Worm (Caenorhabditis elegans) whole organism, L2 larva: Measurements from ENCODE around the gene tbc-6.

Source experiments
- C34F6.9 ChIP-seq: fragments of 150-350 bp; optimal IDR thresholded peaks from 2 replicates; lab custom pipeline; 2014; ENCODE audit warnings: missing biosample characterization, missing genetic modification characterization
- F13H6.1 ChIP-seq: sonication (generic microtip); optimal IDR thresholded peaks from 2 replicates; lab custom pipeline; 2016; ENCODE audit warnings: missing genetic modification characterization, missing compliant biosample characterization
- R02D3.7 ChIP-seq: fragments of 150-350 bp; optimal IDR thresholded peaks from 2 replicates; lab custom pipeline; 2014; ENCODE audit warnings: missing biosample characterization, missing genetic modification characterization
- Y55F3AM.14 ChIP-seq: fragments of 200-800 bp; sonication (Bioruptor generic); optimal IDR thresholded peaks from 2 replicates; lab custom pipeline; 2018; ENCODE audit warnings: mild to moderate bottlenecking, missing genetic modification characterization, missing compliant biosample characterization
- ZK546.5 ChIP-seq: sonication (generic microtip); optimal IDR thresholded peaks from 2 replicates; lab custom pipeline; 2017; ENCODE audit warnings: missing biosample characterization, missing genetic modification characterization
- alr-1 ChIP-seq: fragments of 150-350 bp; optimal IDR thresholded peaks from 2 replicates; lab custom pipeline; 2014; ENCODE audit warnings: missing biosample characterization, missing genetic modification characterization
- aly-2 ChIP-seq: fragments of 150-350 bp; optimal IDR thresholded peaks from 2 replicates; lab custom pipeline; 2014; ENCODE audit warnings: missing biosample characterization, missing genetic modification characterization
- ama-1 ChIP-seq: fragments of 150-350 bp; optimal IDR thresholded peaks from 2 replicates; lab custom pipeline; 2018; ENCODE audit warnings: inconsistent platforms
- blmp-1 ChIP-seq: sonication (generic microtip); optimal IDR thresholded peaks from 2 replicates; lab custom pipeline; 2017; ENCODE audit warnings: missing genetic modification characterization, mild to moderate bottlenecking, missing compliant biosample characterization, antibody characterized with exemption, moderate library complexity; ENCODE audit not compliant: insufficient read depth
- ceh-16 ChIP-seq: fragments of 150-350 bp; optimal IDR thresholded peaks from 2 replicates; lab custom pipeline; 2014; ENCODE audit warnings: missing biosample characterization, missing genetic modification characterization
- ceh-82 ChIP-seq: fragments of 150-350 bp; optimal IDR thresholded peaks from 2 replicates; lab custom pipeline; 2014; ENCODE audit warnings: missing biosample characterization, missing genetic modification characterization
- crh-2 ChIP-seq: sonication (generic microtip); optimal IDR thresholded peaks from 2 replicates; lab custom pipeline; 2017; ENCODE audit warnings: missing biosample characterization, missing genetic modification characterization
- dmd-4 ChIP-seq: sonication (generic microtip); optimal IDR thresholded peaks from 2 replicates; lab custom pipeline; 2017; ENCODE audit warnings: missing biosample characterization, missing genetic modification characterization
- egl-27 ChIP-seq: sonication (generic microtip); optimal IDR thresholded peaks from 3 replicates; lab custom pipeline; 2017; ENCODE audit warnings: missing biosample characterization, missing genetic modification reagents, missing genetic modification characterization
- elt-1 ChIP-seq: fragments of 150-350 bp; optimal IDR thresholded peaks from 2 replicates; lab custom pipeline; 2014; ENCODE audit warnings: missing biosample characterization, missing genetic modification characterization
- elt-3 ChIP-seq: sonication (generic microtip); optimal IDR thresholded peaks from 2 replicates; lab custom pipeline; 2017; ENCODE audit warnings: missing biosample characterization, missing genetic modification characterization
- fos-1 ChIP-seq: fragments of 150-350 bp; optimal IDR thresholded peaks from 2 replicates; lab custom pipeline; 2014; ENCODE audit warnings: missing biosample characterization, missing genetic modification characterization
- gmeb-1 ChIP-seq: fragments of 150-350 bp; optimal IDR thresholded peaks from 2 replicates; lab custom pipeline; 2014; ENCODE audit warnings: missing biosample characterization, missing genetic modification characterization
- lin-11 ChIP-seq: fragments of 150-350 bp; sonication (generic microtip); optimal IDR thresholded peaks from 2 replicates; lab custom pipeline; 2014; ENCODE audit warnings: missing biosample characterization, missing genetic modification characterization, inconsistent platforms, mixed read lengths
- lin-13 ChIP-seq: fragments of 150-350 bp; optimal IDR thresholded peaks from 2 replicates; lab custom pipeline; 2014; ENCODE audit warnings: missing biosample characterization, missing genetic modification reagents, missing genetic modification characterization
- lin-39 ChIP-seq: fragments of 150-350 bp; optimal IDR thresholded peaks from 2 replicates; lab custom pipeline; 2014; ENCODE audit warnings: missing biosample characterization, missing genetic modification reagents, missing genetic modification characterization
- lsy-2 ChIP-seq, 2 experiments: fragments of 150-350 bp in 1 of 2; sonication (generic microtip) in 1 of 2; optimal IDR thresholded peaks; 2 replicates each; lab custom pipeline; 2014 to 2017; ENCODE audit warnings: missing biosample characterization in 2 of 2, missing genetic modification characterization in 2 of 2
- mab-5 ChIP-seq: fragments of 150-350 bp; optimal IDR thresholded peaks from 2 replicates; lab custom pipeline; 2014; ENCODE audit warnings: missing biosample characterization, missing genetic modification characterization
- mbf-1 ChIP-seq: sonication (generic microtip); optimal IDR thresholded peaks from 2 replicates; lab custom pipeline; 2017; ENCODE audit warnings: missing biosample characterization, missing genetic modification characterization
- mdl-1 ChIP-seq, 2 experiments: fragments of 150-350 bp in 1 of 2; sonication (generic microtip) in 1 of 2; optimal IDR thresholded peaks; 2 replicates each; lab custom pipeline; 2017; ENCODE audit warnings: missing biosample characterization in 2 of 2, missing genetic modification characterization in 2 of 2
- nhr-10 ChIP-seq: sonication (generic microtip); optimal IDR thresholded peaks from 2 replicates; lab custom pipeline; 2017; ENCODE audit warnings: missing biosample characterization, missing genetic modification characterization
- nhr-11 ChIP-seq: fragments of 150-350 bp; optimal IDR thresholded peaks from 2 replicates; lab custom pipeline; 2014; ENCODE audit warnings: missing biosample characterization, missing genetic modification characterization
- nhr-12 ChIP-seq: fragments of 150-350 bp; optimal IDR thresholded peaks from 2 replicates; lab custom pipeline; 2014; ENCODE audit warnings: missing biosample characterization, missing genetic modification characterization
- nhr-129 ChIP-seq: fragments of 150-350 bp; optimal IDR thresholded peaks from 2 replicates; lab custom pipeline; 2014; ENCODE audit warnings: missing biosample characterization, missing genetic modification characterization
- nhr-21 ChIP-seq: fragments of 150-350 bp; optimal IDR thresholded peaks from 2 replicates; lab custom pipeline; 2014; ENCODE audit warnings: missing biosample characterization, missing genetic modification characterization
- nhr-23 ChIP-seq: fragments of 150-350 bp; optimal IDR thresholded peaks from 2 replicates; lab custom pipeline; 2014; ENCODE audit warnings: missing biosample characterization, missing genetic modification reagents, missing genetic modification characterization
- nhr-237 ChIP-seq: fragments of 150-350 bp; optimal IDR thresholded peaks from 2 replicates; lab custom pipeline; 2014; ENCODE audit warnings: missing biosample characterization, missing genetic modification characterization
- nhr-25 ChIP-seq: fragments of 150-350 bp; sonication (generic microtip); optimal IDR thresholded peaks from 3 replicates; lab custom pipeline; 2014; ENCODE audit warnings: missing biosample characterization, missing genetic modification characterization
- nhr-6 ChIP-seq: fragments of 150-350 bp; optimal IDR thresholded peaks from 2 replicates; lab custom pipeline; 2014; ENCODE audit warnings: missing biosample characterization, missing genetic modification characterization
- nhr-77 ChIP-seq: fragments of 150-350 bp; optimal IDR thresholded peaks from 2 replicates; lab custom pipeline; 2014; ENCODE audit warnings: missing biosample characterization, missing genetic modification characterization
- peb-1 ChIP-seq: fragments of 150-350 bp; optimal IDR thresholded peaks from 2 replicates; lab custom pipeline; 2014; ENCODE audit warnings: missing biosample characterization, missing genetic modification characterization
- sem-4 ChIP-seq: fragments of 150-350 bp; optimal IDR thresholded peaks from 2 replicates; lab custom pipeline; 2014; ENCODE audit warnings: missing biosample characterization, missing genetic modification reagents, missing genetic modification characterization
- skn-1 ChIP-seq: sonication (generic microtip); optimal IDR thresholded peaks from 2 replicates; lab custom pipeline; 2017; ENCODE audit warnings: missing biosample characterization, missing genetic modification characterization
- sma-3 ChIP-seq: sonication (generic microtip); optimal IDR thresholded peaks from 2 replicates; lab custom pipeline; 2016; ENCODE audit warnings: missing genetic modification reagents, missing genetic modification characterization, missing compliant biosample characterization
- sma-9 ChIP-seq, 2 experiments: fragments of 150-350 bp in 1 of 2; sonication (generic microtip) in 1 of 2; optimal IDR thresholded peaks; 2 replicates each; lab custom pipeline; 2014 to 2016; ENCODE audit warnings: missing genetic modification characterization in 2 of 2, mild to moderate bottlenecking in 1 of 2, missing biosample characterization in 1 of 2, missing compliant biosample characterization in 1 of 2, missing genetic modification reagents in 1 of 2, moderate library complexity in 1 of 2
- snpc-4 ChIP-seq: fragments of 150-350 bp; optimal IDR thresholded peaks from 2 replicates; lab custom pipeline; 2014; ENCODE audit warnings: missing biosample characterization, missing genetic modification characterization
- unc-39 ChIP-seq: fragments of 150-350 bp; optimal IDR thresholded peaks from 2 replicates; lab custom pipeline; 2014; ENCODE audit warnings: missing biosample characterization, missing genetic modification characterization
- unc-55 ChIP-seq: fragments of 150-350 bp; sonication (generic microtip); optimal IDR thresholded peaks from 3 replicates; lab custom pipeline; 2014; ENCODE audit warnings: missing biosample characterization, missing genetic modification reagents, missing genetic modification characterization
- unc-62 ChIP-seq: fragments of 150-350 bp; optimal IDR thresholded peaks from 2 replicates; lab custom pipeline; 2014; ENCODE audit warnings: missing biosample characterization, missing genetic modification reagents, missing genetic modification characterization
- zag-1 ChIP-seq: fragments of 150-350 bp; optimal IDR thresholded peaks from 2 replicates; lab custom pipeline; 2014; ENCODE audit warnings: missing biosample characterization, missing genetic modification characterization
- ztf-1 ChIP-seq: fragments of 200-800 bp; sonication (Bioruptor generic); conservative IDR thresholded peaks from 2 replicates; pipeline ENCODE4 v1.3.6; 2022; ENCODE audit warnings: missing genetic modification characterization, missing compliant biosample characterization
- ztf-11 ChIP-seq: sonication (generic microtip); optimal IDR thresholded peaks from 2 replicates; lab custom pipeline; 2017; ENCODE audit warnings: missing biosample characterization, missing genetic modification characterization
- ztf-4 ChIP-seq: fragments of 150-350 bp; optimal IDR thresholded peaks from 2 replicates; lab custom pipeline; 2014; ENCODE audit warnings: missing biosample characterization, missing genetic modification characterization

Gene tbc-6

DNA sequence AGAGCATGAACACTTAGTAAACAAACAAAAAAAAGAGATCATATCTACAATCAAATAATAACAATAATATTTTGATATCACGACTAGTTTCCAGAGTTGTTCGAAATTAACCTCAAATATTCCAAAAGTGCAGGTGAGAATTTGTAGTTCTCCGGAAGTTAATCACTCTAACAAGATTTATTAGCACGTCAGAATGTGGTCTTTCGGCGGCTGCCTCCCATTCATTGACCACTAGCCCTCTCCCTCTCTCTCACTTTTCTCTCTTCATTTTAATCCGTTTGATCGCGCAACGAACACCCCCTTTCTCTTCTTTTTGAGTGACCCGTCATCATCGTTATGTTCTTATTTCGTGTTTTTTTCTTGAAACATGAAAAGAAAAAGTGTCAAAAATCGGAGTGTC, 22.2 kb upstream of the tbc-6 start:
- TF ChIP-seq nhr-10 (tag; lab: Kevin White, UChicago) (no peak), sma-9 (GFP tag; optimal IDR thresholded peaks at IDR 0.05; lab: Kevin White, UChicago) (peak; percentile 82), sma-9 (tag; optimal IDR thresholded peaks at IDR 0.05; lab: Kevin White, UChicago) (no peak), skn-1 (tag; lab: Kevin White, UChicago) (no peak), sem-4 (tag; lab: Kevin White, UChicago) (peak; percentile 83), lin-39 (no peak), C34F6.9 (tag; lab: Kevin White, UChicago) (no peak), mdl-1 (tag; optimal IDR thresholded peaks at IDR 0.05; lab: Kevin White, UChicago) (peak; percentile 21 to 24), unc-39 (tag; lab: Kevin White, UChicago) (no peak), elt-1 (tag; lab: Kevin White, UChicago) (no peak), aly-2 (tag; lab: Kevin White, UChicago) (no peak), nhr-23 (tag; lab: Kevin White, UChicago) (no peak), blmp-1 (peak; percentile 90), elt-3 (tag; lab: Kevin White, UChicago) (no peak), ZK546.5 (tag; lab: Kevin White, UChicago) (no peak), nhr-77 (no peak), ceh-16 (tag; lab: Kevin White, UChicago) (peak; percentile 78), alr-1 (tag; lab: Kevin White, UChicago) (no peak), F13H6.1 (tag; lab: Kevin White, UChicago) (peak; percentile 52), ama-1 (lab: Kevin White, UChicago) (no peak), unc-55 (GFP tag; lab: Kevin White, UChicago) (no peak), nhr-25 (tag; lab: Kevin White, UChicago) (peak; percentile 54), mab-5 (tag; lab: Kevin White, UChicago) (peak; percentile 91), zag-1 (tag; lab: Kevin White, UChicago) (no peak), ztf-4 (tag; lab: Kevin White, UChicago) (no peak), ztf-1 (GFP tag; lab: Robert Waterston, UW) (no peak), lin-13 (GFP tag; lab: Kevin White, UChicago) (no peak), snpc-4 (tag; lab: Kevin White, UChicago) (no peak), egl-27 (tag; lab: Kevin White, UChicago) (peak; percentile 41), nhr-237 (tag; lab: Kevin White, UChicago) (no peak), gmeb-1 (tag; lab: Kevin White, UChicago) (no peak), lsy-2 (tag; optimal IDR thresholded peaks at IDR 0.05; lab: Kevin White, UChicago) (peak in 1 of 2 experiments; percentile 42), mbf-1 (tag; lab: Kevin White, UChicago) (no peak), sma-3 (peak; percentile 41), fos-1 (tag; lab: Kevin White, UChicago) (no peak), dmd-4 (tag; lab: Kevin White, UChicago) (no peak), nhr-12 (no peak), nhr-129 (no peak), ceh-82 (no peak), crh-2 (tag; lab: Kevin White, UChicago) (peak; percentile 29), nhr-21 (tag; lab: Kevin White, UChicago) (peak; percentile 74), nhr-6 (peak; percentile 34), R02D3.7 (no peak), Y55F3AM.14 (GFP tag; lab: Kevin White, UChicago) (no peak), unc-62 (peak; percentile 25), lin-11 (tag; lab: Kevin White, UChicago) (no peak), ztf-11 (tag; lab: Kevin White, UChicago) (no peak), peb-1 (tag; lab: Kevin White, UChicago) (no peak), nhr-11 (no peak)
- TF ChIP-seq, all 48 proteins: peak for 15
